Worm (Caenorhabditis elegans): ENCODE results near the gene ZK1320.5.

DNA sequence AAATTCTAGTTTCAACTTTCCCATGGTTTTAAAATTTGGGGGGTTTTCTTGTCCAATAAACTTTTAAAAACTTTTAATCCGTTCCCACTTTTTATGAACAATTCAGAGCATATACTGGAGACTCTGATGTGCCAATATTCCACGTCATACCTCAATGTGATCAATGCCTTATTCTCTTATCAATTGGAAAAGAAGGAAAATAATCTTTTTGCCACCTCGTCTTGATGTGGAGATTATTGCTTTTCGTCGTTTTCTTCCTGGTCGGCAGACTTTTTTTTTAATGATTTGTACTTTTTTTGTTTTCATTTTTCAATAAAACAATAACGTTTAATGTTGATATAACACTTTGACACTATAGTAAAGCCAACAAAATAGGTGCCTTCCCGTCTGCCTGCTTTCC is 12.0 kb upstream of the ZK1320.5 start:
- no peak for TF ChIP-seq rcor-1 (GFP tag; IDR thresholded peaks at IDR 0.05)
- no peak for TF ChIP-seq F39B2.1 (GFP tag; IDR thresholded peaks at IDR 0.05)
- TF ChIP-seq Y56A3A.18 (GFP tag; IDR thresholded peaks at IDR 0.05): no peak
- TF ChIP-seq pbrm-1 (GFP tag; IDR thresholded peaks at IDR 0.05): no peak
- no peak for TF ChIP-seq unc-62 (GFP tag; optimal IDR thresholded peaks at IDR 0.05)
- TF ChIP-seq ceh-58 (GFP tag; IDR thresholded peaks at IDR 0.05): no peak
- no peak for TF ChIP-seq hrde-1 (tag; optimal IDR thresholded peaks at IDR 0.05; ENCODE audit: borderline replicate concordance)
- TF ChIP-seq T07F8.4 (tag; optimal IDR thresholded peaks at IDR 0.05): no peak
